Worm (Caenorhabditis elegans) whole organism, late embryonic: ENCODE measurements around the gene nkcc-1.

Experiments used
- C08G9.2 ChIP-seq: sonication (generic microtip); optimal IDR thresholded peaks from 2 replicates; lab custom pipeline; 2016; ENCODE audit warnings: mild to moderate bottlenecking, missing genetic modification characterization, moderate library complexity, missing compliant biosample characterization
- C38D4.7 ChIP-seq: fragments of 200-800 bp; sonication (Bioruptor generic); optimal IDR thresholded peaks from 2 replicates; lab custom pipeline; 2018; ENCODE audit warnings: mild to moderate bottlenecking, missing genetic modification characterization, moderate library complexity, missing compliant biosample characterization
- F13H6.1 ChIP-seq: sonication (generic microtip); optimal IDR thresholded peaks from 2 replicates; lab custom pipeline; 2016; ENCODE audit warnings: missing genetic modification characterization, missing compliant biosample characterization
- K09A11.1 ChIP-seq: sonication (generic microtip); optimal IDR thresholded peaks from 2 replicates; lab custom pipeline; 2017; ENCODE audit warnings: antibody characterized with exemption, mild to moderate bottlenecking, missing genetic modification characterization, missing compliant biosample characterization; ENCODE audit not compliant: insufficient read depth
- Y22D7AL.16 ChIP-seq: sonication (generic microtip); optimal IDR thresholded peaks from 2 replicates; lab custom pipeline; 2016; ENCODE audit warnings: missing genetic modification characterization, missing compliant biosample characterization
- ama-1 ChIP-seq: fragments of 150-350 bp; optimal IDR thresholded peaks from 2 replicates; lab custom pipeline; 2014
- ceh-18 ChIP-seq: sonication (generic microtip); optimal IDR thresholded peaks from 2 replicates; lab custom pipeline; 2016; ENCODE audit warnings: missing genetic modification characterization, missing compliant biosample characterization
- ceh-2 ChIP-seq: sonication (generic microtip); optimal IDR thresholded peaks from 2 replicates; lab custom pipeline; 2016; ENCODE audit warnings: missing genotype, missing genetic modification characterization, missing compliant biosample characterization
- ceh-31 ChIP-seq: sonication (generic microtip); optimal IDR thresholded peaks from 2 replicates; lab custom pipeline; 2016; ENCODE audit warnings: missing genetic modification characterization, missing compliant biosample characterization
- ceh-48 ChIP-seq: sonication (generic microtip); optimal IDR thresholded peaks from 2 replicates; lab custom pipeline; 2016; ENCODE audit warnings: missing genetic modification characterization, inconsistent platforms, missing compliant biosample characterization
- ceh-9 ChIP-seq: sonication (generic microtip); optimal IDR thresholded peaks from 2 replicates; lab custom pipeline; 2016; ENCODE audit warnings: mild to moderate bottlenecking, missing genetic modification characterization, inconsistent platforms, missing compliant biosample characterization
- che-1 ChIP-seq: sonication (generic microtip); optimal IDR thresholded peaks from 2 replicates; lab custom pipeline; 2016; ENCODE audit warnings: mild to moderate bottlenecking, missing genetic modification characterization, missing compliant biosample characterization
- elt-2 ChIP-seq: sonication (generic microtip); optimal IDR thresholded peaks from 2 replicates; lab custom pipeline; 2016; ENCODE audit warnings: missing genetic modification reagents, missing genetic modification characterization, missing compliant biosample characterization
- ets-4 ChIP-seq: sonication (generic microtip); optimal IDR thresholded peaks from 2 replicates; lab custom pipeline; 2016; ENCODE audit warnings: missing genetic modification characterization, missing compliant biosample characterization
- fkh-6 ChIP-seq: sonication (generic microtip); optimal IDR thresholded peaks from 2 replicates; lab custom pipeline; 2016; ENCODE audit warnings: missing genetic modification characterization, missing compliant biosample characterization
- hlh-6 ChIP-seq: sonication (generic microtip); optimal IDR thresholded peaks from 2 replicates; lab custom pipeline; 2016; ENCODE audit warnings: missing genotype, missing genetic modification characterization, missing compliant biosample characterization
- lim-6 ChIP-seq: sonication (generic microtip); optimal IDR thresholded peaks from 2 replicates; lab custom pipeline; 2016; ENCODE audit warnings: missing genetic modification characterization, missing compliant biosample characterization
- lin-11 ChIP-seq: fragments of 200-800 bp; sonication (Bioruptor generic); optimal IDR thresholded peaks from 2 replicates; lab custom pipeline; 2018; ENCODE audit warnings: mild to moderate bottlenecking, missing genetic modification characterization, missing compliant biosample characterization
- mec-3 ChIP-seq: sonication (generic microtip); optimal IDR thresholded peaks from 2 replicates; lab custom pipeline; 2016; ENCODE audit warnings: borderline replicate concordance, missing genetic modification characterization, missing compliant biosample characterization
- nfya-1 ChIP-seq: sonication (generic microtip); optimal IDR thresholded peaks from 2 replicates; lab custom pipeline; 2017; ENCODE audit warnings: missing genetic modification characterization, mild to moderate bottlenecking, missing compliant biosample characterization, antibody characterized with exemption, moderate library complexity
- pag-3 ChIP-seq: sonication (generic microtip); optimal IDR thresholded peaks from 2 replicates; lab custom pipeline; 2016; ENCODE audit warnings: missing compliant biosample characterization, missing genetic modification characterization, borderline replicate concordance
- pax-1 ChIP-seq: fragments of 150-350 bp; optimal IDR thresholded peaks from 2 replicates; lab custom pipeline; 2014; ENCODE audit warnings: missing biosample characterization, missing genetic modification characterization
- pha-2 ChIP-seq: sonication (generic microtip); optimal IDR thresholded peaks from 2 replicates; lab custom pipeline; 2017; ENCODE audit warnings: mild to moderate bottlenecking, missing genetic modification characterization, missing compliant biosample characterization
- pqm-1 ChIP-seq: sonication (generic microtip); optimal IDR thresholded peaks from 2 replicates; lab custom pipeline; 2016; ENCODE audit warnings: missing genetic modification characterization, missing compliant biosample characterization
- ref-2 ChIP-seq: sonication (generic microtip); optimal IDR thresholded peaks from 2 replicates; lab custom pipeline; 2016; ENCODE audit warnings: missing genetic modification characterization, missing compliant biosample characterization
- rnt-1 ChIP-seq: sonication (generic microtip); optimal IDR thresholded peaks from 2 replicates; lab custom pipeline; 2016; ENCODE audit warnings: missing genetic modification characterization, missing compliant biosample characterization
- sdc-2 ChIP-seq: sonication (generic microtip); optimal IDR thresholded peaks from 2 replicates; lab custom pipeline; 2016; ENCODE audit warnings: missing genotype, missing genetic modification characterization, missing compliant biosample characterization
- syd-9 ChIP-seq: sonication (generic microtip); optimal IDR thresholded peaks from 2 replicates; lab custom pipeline; 2016; ENCODE audit warnings: mild to moderate bottlenecking, missing genetic modification characterization, moderate library complexity, missing compliant biosample characterization
- tbx-2 ChIP-seq: sonication (generic microtip); optimal IDR thresholded peaks from 2 replicates; lab custom pipeline; 2016; ENCODE audit warnings: missing genetic modification characterization, missing compliant biosample characterization
- tbx-7 ChIP-seq: sonication (generic microtip); optimal IDR thresholded peaks from 2 replicates; lab custom pipeline; 2016; ENCODE audit warnings: missing genotype, missing genetic modification characterization, missing compliant biosample characterization
- unc-42 ChIP-seq: sonication (generic microtip); optimal IDR thresholded peaks from 2 replicates; lab custom pipeline; 2016; ENCODE audit warnings: missing genotype, missing genetic modification characterization, missing compliant biosample characterization
- unc-55 ChIP-seq: sonication (generic microtip); optimal IDR thresholded peaks from 2 replicates; lab custom pipeline; 2017; ENCODE audit warnings: missing biosample characterization, missing genetic modification reagents, missing genetic modification characterization
- unc-86 ChIP-seq: sonication (generic microtip); optimal IDR thresholded peaks from 2 replicates; lab custom pipeline; 2016; ENCODE audit warnings: missing genetic modification characterization, missing compliant biosample characterization
- zip-5 ChIP-seq: sonication (generic microtip); optimal IDR thresholded peaks from 2 replicates; lab custom pipeline; 2016; ENCODE audit warnings: missing genetic modification characterization, missing compliant biosample characterization

Gene nkcc-1

ce11 chrIV:14127805-14128610 lies 4.2 kb upstream of the nkcc-1 start, which contains the start of gene H12I19.115:
Gene H12I19.115 (minus strand): TSS chrIV:14127855.
- TF ChIP-seq rnt-1 (tag; lab: Kevin White, UChicago) (peak; percentile 31), tbx-2 (tag; lab: Kevin White, UChicago) (peak; percentile 39), elt-2 (peak; percentile 97), che-1 (tag; lab: Kevin White, UChicago) (peak; percentile 20), ceh-31 (tag; lab: Kevin White, UChicago) (peak; percentile 23), fkh-6 (no peak), ceh-2 (no peak), pqm-1 (tag; lab: Kevin White, UChicago) (no peak), unc-55 (peak; percentile 36), syd-9 (tag; lab: Kevin White, UChicago) (peak; percentile 4), nfya-1 (tag; lab: Kevin White, UChicago) (peak; percentile 63), unc-42 (tag; lab: Kevin White, UChicago) (peak; percentile 34), ceh-18 (tag; lab: Kevin White, UChicago) (peak; percentile 11)
- TF ChIP-seq, all 69 proteins: peak for 10

ce11 chrIV:14119327-14119726 lies 4.5 kb downstream of the nkcc-1 start:
- TF ChIP-seq tbx-7: no peak
- TF ChIP-seq syd-9 (tag; lab: Kevin White, UChicago): no peak
- no peak for TF ChIP-seq C08G9.2
- TF ChIP-seq nfya-1 (tag; lab: Kevin White, UChicago): peak; percentile 98
- no peak for TF ChIP-seq sdc-2 (tag; lab: Kevin White, UChicago)
- TF ChIP-seq pha-2: no peak

- no peak for TF ChIP-seq lin-11
- TF ChIP-seq unc-55: no peak
- TF ChIP-seq pax-1 (tag; lab: Kevin White, UChicago): no peak
- no peak for TF ChIP-seq zip-5 (tag; lab: Kevin White, UChicago)
- no peak for TF ChIP-seq ref-2 (tag; lab: Kevin White, UChicago)
- no peak for TF ChIP-seq unc-86
- TF ChIP-seq lim-6: no peak
Observed at ce11 chrIV:14115556-14115955, 8.3 kb downstream of the nkcc-1 start.

ce11 chrIV:14115045-14115444 lies 8.8 kb downstream of the nkcc-1 start:
- TF ChIP-seq C38D4.7 (GFP tag; lab: Kevin White, UChicago) (no peak), ceh-48 (no peak), tbx-7 (no peak), sdc-2 (tag; lab: Kevin White, UChicago) (no peak), ceh-9 (tag; lab: Kevin White, UChicago) (no peak), unc-86 (no peak), hlh-6 (tag; lab: Kevin White, UChicago) (no peak), Y22D7AL.16 (tag; lab: Kevin White, UChicago) (no peak)

- TF ChIP-seq ceh-18 (tag; lab: Kevin White, UChicago): no peak
- TF ChIP-seq K09A11.1 (tag; lab: Kevin White, UChicago): no peak
- no peak for TF ChIP-seq pha-2
- no peak for TF ChIP-seq ets-4 (tag; lab: Kevin White, UChicago)
- TF ChIP-seq lin-11: no peak
- TF ChIP-seq mec-3: no peak
- no peak for TF ChIP-seq ceh-48
- no peak for TF ChIP-seq ama-1 (lab: Kevin White, UChicago)
- no peak for TF ChIP-seq pag-3 (tag; lab: Kevin White, UChicago)
- TF ChIP-seq ref-2 (tag; lab: Kevin White, UChicago): no peak
- TF ChIP-seq F13H6.1 (tag; lab: Kevin White, UChicago): no peak
- TF ChIP-seq fkh-6: no peak
Observed at ce11 chrIV:14114357-14114756, 9.5 kb downstream of the nkcc-1 start.
